Fruit fly (Drosophila melanogaster) whole organism, adult: ENCODE data around the gene Send2.

ENCODE experiments used
- CG1620 ChIP-seq: fragments of 200-800 bp; sonication (Bioruptor generic); optimal IDR thresholded peaks from 2 replicates; lab custom pipeline; 2016; ENCODE audit warnings: missing biosample characterization, missing genetic modification characterization
- CG7045 ChIP-seq: fragments of 200-800 bp; sonication (Bioruptor generic); optimal IDR thresholded peaks from 2 replicates; lab custom pipeline; 2017; ENCODE audit warnings: missing biosample characterization, mild to moderate bottlenecking, missing genetic modification characterization
- Clk ChIP-seq: fragments of 200-800 bp; sonication (Bioruptor generic); optimal IDR thresholded peaks from 2 replicates; lab custom pipeline; 2017; ENCODE audit warnings: missing biosample characterization, missing genetic modification characterization
- Crg-1 ChIP-seq: fragments of 200-800 bp; sonication (Bioruptor generic); optimal IDR thresholded peaks from 2 replicates; lab custom pipeline; 2016; ENCODE audit warnings: missing biosample characterization, missing genetic modification characterization
- kay ChIP-seq: fragments of 200-800 bp; sonication (Bioruptor generic); peaks from one replicate; lab custom pipeline; 2016; ENCODE audit warnings: missing biosample characterization, missing genetic modification characterization, borderline replicate concordance
- pad ChIP-seq: fragments of 200-800 bp; sonication (Bioruptor generic); optimal IDR thresholded peaks from 3 replicates; lab custom pipeline; 2017; ENCODE audit warnings: missing biosample characterization, missing genetic modification characterization, mild to moderate bottlenecking, moderate library complexity, missing genetic modification reagents

dm6 chr2L:14302478-14302877, 44.0 kb downstream of the Send2 start:
- no peak for TF ChIP-seq CG1620 (GFP tag; lab: Kevin White, UChicago)
- no peak for TF ChIP-seq Clk (GFP tag; lab: Kevin White, UChicago)
- no peak for TF ChIP-seq kay (GFP tag; lab: Kevin White, UChicago)
- no peak for TF ChIP-seq Crg-1 (GFP tag; lab: Kevin White, UChicago)
- no peak for TF ChIP-seq pad (GFP tag; lab: Kevin White, UChicago)
- TF ChIP-seq CG7045 (GFP tag; lab: Kevin White, UChicago) = no peak
